Worm (Caenorhabditis elegans): Measurements from ENCODE around the gene ehbp-1.

DNA sequence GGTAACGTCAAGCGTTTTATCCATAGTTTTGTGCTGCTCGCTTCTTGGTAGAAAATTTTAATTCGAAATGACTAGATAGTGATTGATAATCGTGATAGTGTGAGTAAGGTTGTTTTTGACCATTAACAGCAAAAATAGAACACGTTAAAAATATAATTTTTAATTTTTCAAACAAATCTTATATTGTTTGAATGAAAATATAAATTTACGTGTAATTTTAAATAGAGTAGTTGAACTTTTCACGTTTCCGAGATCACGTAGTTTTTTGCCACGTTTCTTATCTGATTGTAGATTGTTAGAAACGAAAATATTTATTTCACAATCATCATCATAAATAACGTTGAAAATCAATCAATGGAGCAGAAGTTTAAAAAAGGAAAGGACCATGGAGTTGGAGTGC lies 19.0 kb upstream of the ehbp-1 start, which contains the start of the genes C50F4.10 and pfk-1.2:
- TF ChIP-seq tab-1 (GFP tag; IDR thresholded peaks at IDR 0.05): no peak
- no peak for TF ChIP-seq med-1 (GFP tag; optimal IDR thresholded peaks at IDR 0.05; ENCODE audit: insufficient read depth)
- no peak for TF ChIP-seq flt-1 (GFP tag; IDR thresholded peaks at IDR 0.05)
- TF ChIP-seq ztf-23 (GFP tag; IDR thresholded peaks at IDR 0.05): no peak
- TF ChIP-seq T22C8.4 (GFP tag; IDR thresholded peaks at IDR 0.05): no peak

All from whole organism, midembryonic.